Fruit fly (Drosophila melanogaster): ENCODE data around the gene osa.

The osa gene

dm6 chr3R:17647444-17647843 lies 70.7 kb downstream of the osa start, which contains the start of gene CG14322 (continued):
- TF ChIP-seq CG2875 (GFP tag; optimal IDR thresholded peaks at IDR 0.05) (no peak), CG1024 (GFP tag; IDR thresholded peaks at IDR 0.05) (no peak), CG3163 (GFP tag; optimal IDR thresholded peaks at IDR 0.05) (no peak), ac (GFP tag; optimal IDR thresholded peaks at IDR 0.05) (no peak), her (GFP tag; optimal IDR thresholded peaks at IDR 0.05) (no peak), Xbp1 (GFP tag; optimal IDR thresholded peaks at IDR 0.05) (peak; percentile 44), ATbp (GFP tag; optimal IDR thresholded peaks at IDR 0.05) (no peak), dysf (GFP tag; IDR thresholded peaks at IDR 0.05) (no peak), CG7963 (GFP tag; IDR thresholded peaks at IDR 0.05; ENCODE audit: partially characterized antibody) (no peak), ewg (GFP tag; optimal IDR thresholded peaks at IDR 0.05) (no peak), yki (optimal IDR thresholded peaks at IDR 0.05) (no peak), row (GFP tag; IDR thresholded peaks at IDR 0.05) (peak; percentile 76), Opbp (GFP tag; IDR thresholded peaks at IDR 0.05; ENCODE audit: partially characterized antibody) (peak; percentile 23; the same call in 2 of the 3 replicates), CG17612 (GFP tag; IDR thresholded peaks at IDR 0.05) (no peak), tin (GFP tag; optimal IDR thresholded peaks at IDR 0.05) (peak; percentile 17), trem (tag; optimal IDR thresholded peaks at IDR 0.05) (peak; percentile 97), dm (GFP tag; optimal IDR thresholded peaks at IDR 0.05) (no peak), jing (GFP tag; optimal IDR thresholded peaks at IDR 0.05) (no peak), ranshi (GFP tag; IDR thresholded peaks at IDR 0.05) (no peak), Nf-YB (GFP tag; optimal IDR thresholded peaks at IDR 0.05) (no peak), CG6272 (GFP tag; IDR thresholded peaks at IDR 0.05) (no peak), MESR4 (GFP tag; optimal IDR thresholded peaks at IDR 0.05) (peak; percentile 12), CG2202 (tag; optimal IDR thresholded peaks at IDR 0.05) (no peak), Optix (GFP tag; IDR thresholded peaks at IDR 0.05) (no peak), salm (tag; optimal IDR thresholded peaks at IDR 0.05) (no peak), CG12744 (GFP tag; optimal IDR thresholded peaks at IDR 0.05) (no peak), CG17568 (GFP tag; optimal IDR thresholded peaks at IDR 0.05) (no peak), CG6254 (GFP tag; optimal IDR thresholded peaks at IDR 0.05) (no peak), bbx (GFP tag; IDR thresholded peaks at IDR 0.05; ENCODE audit: partially characterized antibody) (no peak), Adf1 (GFP tag; IDR thresholded peaks at IDR 0.05) (no peak), chm (GFP tag; IDR thresholded peaks at IDR 0.05) (no peak), CG33557 (GFP tag; optimal IDR thresholded peaks at IDR 0.05) (no peak), Pdp1 (GFP tag; optimal IDR thresholded peaks at IDR 0.05) (peak in 1 of 2 experiments; percentile 88), wor (GFP tag; IDR thresholded peaks at IDR 0.05) (no peak), run (tag; optimal IDR thresholded peaks at IDR 0.05) (no peak), CG17829 (tag; optimal IDR thresholded peaks at IDR 0.05) (no peak), Dref (GFP tag; IDR thresholded peaks at IDR 0.05) (peak; percentile 76), CG12155 (GFP tag; optimal IDR thresholded peaks at IDR 0.05) (peak; percentile 12), schlank (tag; optimal IDR thresholded peaks at IDR 0.05) (no peak), Gsc (GFP tag; IDR thresholded peaks at IDR 0.05) (no peak), CG16863 (GFP tag; optimal IDR thresholded peaks at IDR 0.05) (no peak), gsb (GFP tag; IDR thresholded peaks at IDR 0.05) (no peak), Sox100B (GFP tag; optimal IDR thresholded peaks at IDR 0.05) (no peak), Hr78 (GFP tag; optimal IDR thresholded peaks at IDR 0.05) (no peak), slbo (GFP tag; IDR thresholded peaks at IDR 0.05) (peak; percentile 70), ssp (GFP tag; IDR thresholded peaks at IDR 0.05) (no peak), ind (GFP tag; optimal IDR thresholded peaks at IDR 0.05) (peak; percentile 1), CG15269 (tag; optimal IDR thresholded peaks at IDR 0.05) (no peak), gem (tag; optimal IDR thresholded peaks at IDR 0.05) (peak; percentile 18)
